Worm (Caenorhabditis elegans) whole organism, mixed stage, embryonic: ENCODE results near the gene F53B3.6.

Source experiments
- bed-3 ChIP-seq: fragments of 200-800 bp; sonication (Bioruptor generic); optimal IDR thresholded peaks from 3 replicates; lab custom pipeline; 2018; ENCODE audit warnings: mild to moderate bottlenecking, missing genetic modification characterization, moderate library complexity, missing compliant biosample characterization
- elt-1 ChIP-seq: sonication (generic microtip); optimal IDR thresholded peaks from 2 replicates; lab custom pipeline; 2017; ENCODE audit warnings: missing genetic modification characterization, mild to moderate bottlenecking, missing compliant biosample characterization, antibody characterized with exemption, moderate library complexity, borderline replicate concordance; ENCODE audit not compliant: insufficient read depth
- elt-3 ChIP-seq: fragments of 150-350 bp; optimal IDR thresholded peaks from 2 replicates; lab custom pipeline; 2014; ENCODE audit warnings: missing biosample characterization, missing genetic modification characterization
- lsy-2 ChIP-seq: fragments of 150-350 bp; optimal IDR thresholded peaks from 2 replicates; lab custom pipeline; 2014; ENCODE audit warnings: missing biosample characterization, missing genetic modification characterization
- mep-1 ChIP-seq: fragments of 150-350 bp; optimal IDR thresholded peaks from 2 replicates; lab custom pipeline; 2017; ENCODE audit warnings: missing biosample characterization, missing genetic modification reagents, missing genetic modification characterization, inconsistent platforms
- nhr-237 ChIP-seq: fragments of 150-350 bp; optimal IDR thresholded peaks from 2 replicates; lab custom pipeline; 2014; ENCODE audit warnings: missing biosample characterization, missing genetic modification characterization
- nhr-28 ChIP-seq: fragments of 150-350 bp; optimal IDR thresholded peaks from 2 replicates; lab custom pipeline; 2014; ENCODE audit warnings: missing biosample characterization, missing genetic modification characterization
- pha-4 ChIP-seq: fragments of 150-350 bp; optimal IDR thresholded peaks from 2 replicates; lab custom pipeline; 2018; ENCODE audit warnings: missing biosample characterization, missing genetic modification reagents, missing genetic modification characterization
- snpc-4 ChIP-seq: fragments of 150-350 bp; optimal IDR thresholded peaks from 2 replicates; lab custom pipeline; 2014; ENCODE audit warnings: missing biosample characterization, missing genetic modification characterization
- unc-62 ChIP-seq: fragments of 150-350 bp; optimal IDR thresholded peaks from 2 replicates; lab custom pipeline; 2014; ENCODE audit warnings: missing biosample characterization, missing genetic modification reagents, missing genetic modification characterization

DNA sequence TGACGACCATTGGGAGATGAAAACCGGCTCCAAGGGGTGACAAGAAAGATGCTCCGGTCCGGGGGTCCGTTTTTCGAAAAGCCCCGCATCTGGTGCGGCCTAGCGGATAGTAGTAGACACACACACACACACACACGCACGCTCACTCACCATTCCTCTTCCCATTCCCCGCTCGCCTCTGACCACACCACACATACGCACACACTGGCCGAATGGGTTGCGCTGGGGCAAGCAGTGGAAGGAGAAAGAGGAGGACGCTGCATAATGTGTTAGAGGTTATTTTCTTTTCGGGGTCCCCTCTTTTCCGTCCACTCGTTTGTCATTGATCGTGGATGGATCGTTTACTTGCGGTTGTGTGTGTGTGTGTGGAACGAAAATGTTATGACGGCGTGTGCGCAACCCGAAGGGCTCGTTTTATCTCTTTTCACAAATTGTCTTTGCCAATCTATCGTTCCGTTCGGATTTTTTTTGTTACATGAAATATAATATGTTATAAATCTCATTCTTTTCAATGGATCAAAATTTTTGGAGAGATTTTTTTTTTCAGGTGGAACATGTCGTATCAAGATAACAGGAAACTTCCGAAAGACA lies 21.4 kb downstream of the F53B3.6 start, which contains the start of gene vang-1:
- peak; percentile 38 for TF ChIP-seq mep-1 (tag; lab: Kevin White, UChicago)
- no peak for TF ChIP-seq lsy-2 (tag; lab: Kevin White, UChicago)
- no peak for TF ChIP-seq nhr-237 (tag; lab: Kevin White, UChicago)
- TF ChIP-seq snpc-4: no peak
- TF ChIP-seq elt-3: no peak
- no peak for TF ChIP-seq bed-3 (GFP tag; lab: Kevin White, UChicago)
- TF ChIP-seq pha-4 (tag; lab: Kevin White, UChicago): no peak
- TF ChIP-seq nhr-28 (tag; lab: Kevin White, UChicago): no peak
- TF ChIP-seq elt-1 (tag; lab: Kevin White, UChicago): no peak
- peak; percentile 22 for TF ChIP-seq unc-62 (GFP tag; lab: Kevin White, UChicago)
